Worm (Caenorhabditis elegans) whole organism, young adult: ENCODE data around the gene egl-13.

Experiments
- B0261.1 ChIP-seq: sonication (generic microtip); optimal IDR thresholded peaks from 2 replicates; lab custom pipeline; 2016; ENCODE audit warnings: mild to moderate bottlenecking, missing genetic modification characterization, moderate library complexity, missing compliant biosample characterization
- C06A6.2 ChIP-seq: fragments of 200-800 bp; sonication (Bioruptor generic); conservative IDR thresholded peaks from 2 replicates; pipeline ENCODE4 v1.3.6; 2022; ENCODE audit warnings: missing genetic modification characterization, missing compliant biosample characterization
- C17E4.6 ChIP-seq: fragments of 200-800 bp; sonication (Bioruptor generic); IDR thresholded peaks from 2 replicates; pipeline ENCODE4 v1.3.6; 2022; ENCODE audit warnings: missing genetic modification reagents, missing genetic modification characterization, missing compliant biosample characterization
- F22D6.2 ChIP-seq: sonication (generic microtip); optimal IDR thresholded peaks from 2 replicates; lab custom pipeline; 2016; ENCODE audit warnings: mild to moderate bottlenecking, missing genetic modification characterization, missing compliant biosample characterization
- F39B2.1 ChIP-seq: fragments of 200-800 bp; sonication (Bioruptor generic); IDR thresholded peaks from 2 replicates; pipeline ENCODE4 v1.3.6; 2022; ENCODE audit warnings: missing genetic modification reagents, missing genetic modification characterization, missing compliant biosample characterization
- F49E8.2 ChIP-seq: sonication (generic microtip); optimal IDR thresholded peaks from 3 replicates; lab custom pipeline; 2017; ENCODE audit warnings: missing genetic modification characterization, mild to moderate bottlenecking, missing compliant biosample characterization, antibody characterized with exemption, moderate library complexity; ENCODE audit not compliant: insufficient read depth
- F57C9.4 ChIP-seq: sonication (generic microtip); optimal IDR thresholded peaks from 2 replicates; lab custom pipeline; 2017; ENCODE audit warnings: mild to moderate bottlenecking, missing genetic modification characterization, missing compliant biosample characterization
- T07F8.4 ChIP-seq: sonication (generic microtip); optimal IDR thresholded peaks from 2 replicates; lab custom pipeline; 2016; ENCODE audit warnings: mild to moderate bottlenecking, missing genetic modification characterization, moderate library complexity, missing compliant biosample characterization
- Y53G8AR.9 ChIP-seq: fragments of 200-800 bp; sonication (Bioruptor generic); conservative IDR thresholded peaks from 2 replicates; pipeline ENCODE4 v1.3.6; 2022; ENCODE audit warnings: missing genetic modification reagents, missing genetic modification characterization, missing compliant biosample characterization
- Y56A3A.18 ChIP-seq: fragments of 200-800 bp; sonication (Bioruptor generic); IDR thresholded peaks from 2 replicates; pipeline ENCODE4 v1.3.6; 2022; ENCODE audit warnings: missing genetic modification reagents, missing genetic modification characterization, missing compliant biosample characterization
- akir-1 ChIP-seq: fragments of 200-800 bp; sonication (Bioruptor generic); optimal IDR thresholded peaks from 2 replicates; lab custom pipeline; 2018; ENCODE audit warnings: mild to moderate bottlenecking, missing genetic modification characterization, moderate library complexity, missing compliant biosample characterization
- atf-7 ChIP-seq: sonication (generic microtip); optimal IDR thresholded peaks from 2 replicates; lab custom pipeline; 2017; ENCODE audit warnings: mild to moderate bottlenecking, missing genetic modification characterization, missing compliant biosample characterization
- athp-1 ChIP-seq: sonication (generic microtip); optimal IDR thresholded peaks from 2 replicates; lab custom pipeline; 2017; ENCODE audit warnings: mild to moderate bottlenecking, missing genetic modification characterization, missing compliant biosample characterization
- ccch-3 ChIP-seq: fragments of 200-800 bp; sonication (Bioruptor generic); optimal IDR thresholded peaks from 2 replicates; lab custom pipeline; 2018; ENCODE audit warnings: mild to moderate bottlenecking, missing genetic modification characterization, missing compliant biosample characterization
- cebp-1 ChIP-seq, 2 experiments: fragments of 200-800 bp in 1 of 2; sonication (Bioruptor generic) in 1 of 2; sonication (generic microtip) in 1 of 2; IDR thresholded peaks in 1 of 2; optimal IDR thresholded peaks in 1 of 2; 2 replicates each; pipeline versions ENCODE4 v1.3.6 to Lab custom; 2017 to 2022; ENCODE audit warnings: missing compliant biosample characterization in 2 of 2, missing genetic modification characterization in 2 of 2, mild to moderate bottlenecking in 1 of 2, missing genetic modification reagents in 1 of 2, moderate library complexity in 1 of 2
- cebp-2 ChIP-seq: fragments of 200-800 bp; sonication (Bioruptor generic); IDR thresholded peaks from 2 replicates; pipeline ENCODE4 v1.3.6; 2022; ENCODE audit warnings: missing genetic modification characterization, missing compliant biosample characterization
- die-1 ChIP-seq: sonication (generic microtip); optimal IDR thresholded peaks from 2 replicates; lab custom pipeline; 2016; ENCODE audit warnings: missing genotype, mild to moderate bottlenecking, missing genetic modification characterization, missing compliant biosample characterization
- dox-1 ChIP-seq: fragments of 200-800 bp; sonication (Bioruptor generic); IDR thresholded peaks from 2 replicates; pipeline ENCODE4 v1.3.6; 2022; ENCODE audit warnings: missing genetic modification reagents, missing genetic modification characterization, missing compliant biosample characterization
- dpl-1 ChIP-seq: fragments of 150-350 bp; optimal IDR thresholded peaks from 2 replicates; lab custom pipeline; 2014; ENCODE audit warnings: missing biosample characterization, missing genetic modification reagents, missing genetic modification characterization
- efl-1 ChIP-seq: fragments of 150-350 bp; optimal IDR thresholded peaks from 2 replicates; lab custom pipeline; 2014; ENCODE audit warnings: missing biosample characterization, missing genetic modification reagents, missing genetic modification characterization
- ekl-4 ChIP-seq: fragments of 200-800 bp; sonication (Bioruptor generic); IDR thresholded peaks from 2 replicates; pipeline ENCODE4 v1.3.6; 2022; ENCODE audit warnings: missing genetic modification reagents, missing genetic modification characterization, missing compliant biosample characterization
- ets-4 ChIP-seq: fragments of 200-800 bp; sonication (Bioruptor generic); optimal IDR thresholded peaks from 2 replicates; lab custom pipeline; 2018; ENCODE audit warnings: mild to moderate bottlenecking, missing genetic modification characterization, missing compliant biosample characterization
- gei-17 ChIP-seq: fragments of 200-800 bp; sonication (Bioruptor generic); optimal IDR thresholded peaks from 2 replicates; lab custom pipeline; 2018; ENCODE audit warnings: mild to moderate bottlenecking, missing genetic modification characterization, missing compliant biosample characterization
- him-1 ChIP-seq: sonication (generic microtip); optimal IDR thresholded peaks from 2 replicates; lab custom pipeline; 2016; ENCODE audit warnings: missing genotype, missing genetic modification reagents, missing genetic modification characterization, missing compliant biosample characterization
- lin-40 ChIP-seq: sonication (generic microtip); optimal IDR thresholded peaks from 2 replicates; lab custom pipeline; 2016; ENCODE audit warnings: missing genetic modification characterization, mild to moderate bottlenecking, missing compliant biosample characterization, missing genotype, missing genetic modification reagents
- lsl-1 ChIP-seq: fragments of 200-800 bp; sonication (Bioruptor generic); optimal IDR thresholded peaks from 2 replicates; lab custom pipeline; 2018; ENCODE audit warnings: mild to moderate bottlenecking, missing genetic modification characterization, moderate library complexity, missing compliant biosample characterization
- madf-3 ChIP-seq: fragments of 200-800 bp; sonication (Bioruptor generic); IDR thresholded peaks from 2 replicates; pipeline ENCODE4 v1.3.6; 2022; ENCODE audit warnings: missing genetic modification reagents, missing genetic modification characterization, missing compliant biosample characterization
- madf-6 ChIP-seq: fragments of 200-800 bp; sonication (Bioruptor generic); IDR thresholded peaks from 2 replicates; pipeline ENCODE4 v1.3.6; 2022; ENCODE audit warnings: missing genetic modification reagents, missing genetic modification characterization, missing compliant biosample characterization
- madf-8 ChIP-seq: fragments of 200-800 bp; sonication (Bioruptor generic); conservative IDR thresholded peaks from 2 replicates; pipeline ENCODE4 v1.3.6; 2022; ENCODE audit warnings: missing genetic modification reagents, missing genetic modification characterization, missing compliant biosample characterization
- nhr-27 ChIP-seq: fragments of 200-800 bp; sonication (Bioruptor generic); optimal IDR thresholded peaks from 2 replicates; lab custom pipeline; 2018; ENCODE audit warnings: mild to moderate bottlenecking, missing genetic modification characterization, moderate library complexity, missing compliant biosample characterization
- nhr-80 ChIP-seq: sonication (generic microtip); optimal IDR thresholded peaks from 2 replicates; lab custom pipeline; 2016; ENCODE audit warnings: missing genetic modification characterization, missing compliant biosample characterization
- rcor-1 ChIP-seq: fragments of 200-800 bp; sonication (Bioruptor generic); IDR thresholded peaks from 2 replicates; pipeline ENCODE4 v1.3.6; 2022; ENCODE audit warnings: missing genetic modification reagents, missing genetic modification characterization, missing compliant biosample characterization
- rpc-1 ChIP-seq, 2 experiments: fragments of 150-350 bp in 1 of 2; sonication (generic microtip) in 1 of 2; optimal IDR thresholded peaks; 2 replicates each; lab custom pipeline; 2014 to 2018; ENCODE audit warnings: missing biosample characterization in 1 of 2, missing genetic modification characterization in 1 of 2, missing genetic modification reagents in 1 of 2, missing genotype in 1 of 2
- sdz-38 ChIP-seq: sonication (generic microtip); optimal IDR thresholded peaks from 2 replicates; lab custom pipeline; 2016; ENCODE audit warnings: missing genotype, missing genetic modification characterization, missing compliant biosample characterization
- snpc-1.3 ChIP-seq: sonication (generic microtip); optimal IDR thresholded peaks from 2 replicates; lab custom pipeline; 2017; ENCODE audit warnings: missing genetic modification characterization, mild to moderate bottlenecking, missing compliant biosample characterization, antibody characterized with exemption, moderate library complexity, missing genotype, missing genetic modification reagents; ENCODE audit not compliant: insufficient read depth
- snpc-3.4 ChIP-seq: sonication (generic microtip); optimal IDR thresholded peaks from 2 replicates; lab custom pipeline; 2017; ENCODE audit warnings: missing genetic modification characterization, mild to moderate bottlenecking, missing compliant biosample characterization, antibody characterized with exemption, moderate library complexity, missing genotype, missing genetic modification reagents
- somi-1 ChIP-seq: fragments of 200-800 bp; sonication (Bioruptor generic); optimal IDR thresholded peaks from 2 replicates; lab custom pipeline; 2018; ENCODE audit warnings: mild to moderate bottlenecking, missing genetic modification characterization, missing compliant biosample characterization
- unc-62 ChIP-seq: fragments of 150-350 bp; optimal IDR thresholded peaks from 2 replicates; lab custom pipeline; 2014; ENCODE audit warnings: missing biosample characterization, missing genetic modification reagents, missing genetic modification characterization
- zfh-2 ChIP-seq: fragments of 200-800 bp; sonication (Bioruptor generic); conservative IDR thresholded peaks from 2 replicates; pipeline ENCODE4 v1.3.6; 2022; ENCODE audit warnings: missing genetic modification reagents, missing genetic modification characterization, missing compliant biosample characterization
- zim-3 ChIP-seq: sonication (generic microtip); optimal IDR thresholded peaks from 2 replicates; lab custom pipeline; 2017; ENCODE audit warnings: mild to moderate bottlenecking, missing genetic modification characterization, moderate library complexity, missing compliant biosample characterization

Gene egl-13

DNA sequence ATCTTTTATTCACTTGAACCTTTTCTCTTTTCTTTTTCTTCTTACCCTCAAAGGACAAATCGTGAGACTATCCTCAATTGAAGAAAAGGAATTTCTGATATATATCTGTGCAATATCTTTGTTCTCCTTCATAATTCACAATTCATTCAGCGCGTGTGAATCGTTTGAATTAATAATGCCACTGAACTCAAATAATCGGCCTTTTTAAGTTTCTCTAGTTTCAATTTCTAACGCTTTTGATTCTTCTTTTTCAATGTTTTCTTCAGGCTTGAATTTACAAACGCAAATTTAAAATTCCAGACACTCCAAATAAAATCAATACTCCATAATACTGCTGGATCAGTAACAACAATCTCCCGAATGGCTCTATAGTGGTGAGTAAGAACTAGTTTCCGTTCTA lies at the start of gene egl-13:
Gene egl-13, plus strand, starts transcription at position 301 of the 400 bp plus-strand sequence.
- TF ChIP-seq madf-6 (GFP tag; lab: Robert Waterston, UW) = no peak
- TF ChIP-seq efl-1 = no peak
- no peak for TF ChIP-seq Y53G8AR.9 (GFP tag; lab: Robert Waterston, UW)
- no peak for TF ChIP-seq F22D6.2 (tag; lab: Kevin White, UChicago)
- TF ChIP-seq ccch-3 (GFP tag; lab: Kevin White, UChicago) = no peak
- no peak for TF ChIP-seq zfh-2
- TF ChIP-seq madf-8 (GFP tag; lab: Robert Waterston, UW) = no peak
- no peak for TF ChIP-seq F57C9.4 (tag; lab: Kevin White, UChicago)
- TF ChIP-seq B0261.1 = no peak
- TF ChIP-seq ekl-4 (GFP tag; lab: Robert Waterston, UW) = no peak
- TF ChIP-seq snpc-3.4 (tag; lab: Kevin White, UChicago) = no peak
- no peak for TF ChIP-seq lin-40 (tag; lab: Kevin White, UChicago)
- no peak for TF ChIP-seq F39B2.1 (GFP tag; lab: Robert Waterston, UW)
- no peak for TF ChIP-seq snpc-1.3 (tag; lab: Kevin White, UChicago)
- TF ChIP-seq nhr-80 (tag; lab: Kevin White, UChicago) = no peak
- TF ChIP-seq gei-17 (GFP tag; lab: Kevin White, UChicago) = no peak
- no peak for TF ChIP-seq akir-1 (GFP tag; lab: Kevin White, UChicago)
- TF ChIP-seq C06A6.2 (GFP tag; lab: Robert Waterston, UW) = no peak
- no peak for TF ChIP-seq F49E8.2

- no peak for TF ChIP-seq dpl-1 (GFP tag; lab: Kevin White, UChicago)
- TF ChIP-seq lin-40 (tag; lab: Kevin White, UChicago) = no peak
- no peak for TF ChIP-seq athp-1 (tag; lab: Kevin White, UChicago)
- no peak for TF ChIP-seq cebp-1 (GFP tag; IDR thresholded peaks at IDR 0.05; lab: Robert Waterston, UW)
- no peak for TF ChIP-seq cebp-1 (tag; optimal IDR thresholded peaks at IDR 0.05; lab: Kevin White, UChicago)
- no peak for TF ChIP-seq T07F8.4
- TF ChIP-seq snpc-3.4 (tag; lab: Kevin White, UChicago) = no peak
- TF ChIP-seq rcor-1 (GFP tag; lab: Robert Waterston, UW) = no peak
- TF ChIP-seq cebp-2 (GFP tag; lab: Robert Waterston, UW) = no peak
- TF ChIP-seq somi-1 (GFP tag; lab: Kevin White, UChicago) = no peak
- no peak for TF ChIP-seq die-1
- no peak for TF ChIP-seq ets-4
- no peak for TF ChIP-seq rpc-1 (optimal IDR thresholded peaks at IDR 0.05; lab: Kevin White, UChicago)
- TF ChIP-seq rpc-1 (tag; optimal IDR thresholded peaks at IDR 0.05; lab: Kevin White, UChicago) = no peak
- no peak for TF ChIP-seq him-1 (tag; lab: Kevin White, UChicago)
- no peak for TF ChIP-seq atf-7
- TF ChIP-seq unc-62 (GFP tag; lab: Kevin White, UChicago) = no peak
- TF ChIP-seq nhr-27 = no peak
- no peak for TF ChIP-seq Y56A3A.18 (GFP tag; lab: Robert Waterston, UW)
Observed at ce11 chrX:5616000-5616399, 47.6 kb upstream of the egl-13 start.

- TF ChIP-seq dox-1 (GFP tag; lab: Robert Waterston, UW) (no peak), sdz-38 (tag; lab: Kevin White, UChicago) (no peak), C17E4.6 (GFP tag; lab: Robert Waterston, UW) (no peak), ets-4 (no peak), lsl-1 (GFP tag; lab: Kevin White, UChicago) (no peak), madf-3 (GFP tag; lab: Robert Waterston, UW) (no peak), zim-3 (tag; lab: Kevin White, UChicago) (no peak)
- TF ChIP-seq, all 124 proteins: peak for 0
Observed at ce11 chrX:5621793-5622192, 41.8 kb upstream of the egl-13 start.
